Fruit fly (Drosophila melanogaster) whole organism, embryonic: ENCODE data around the gene HHEX.

Source experiments
- CG1024 ChIP-seq: fragments of 200-800 bp; sonication (Bioruptor generic); IDR thresholded peaks from 2 replicates; pipeline ENCODE4 v1.3.6; 2022; ENCODE audit warnings: missing biosample characterization, missing genetic modification characterization
- CG10979 ChIP-seq: fragments of 200-800 bp; sonication (Bioruptor generic); optimal IDR thresholded peaks from 2 replicates; lab custom pipeline; 2018; ENCODE audit warnings: missing biosample characterization, mild to moderate bottlenecking, missing genetic modification characterization, moderate library complexity
- CG11456 ChIP-seq: fragments of 200-800 bp; sonication (Bioruptor generic); IDR thresholded peaks from 3 replicates; pipeline ENCODE4 v1.3.6; 2022; ENCODE audit warnings: missing biosample characterization, missing genetic modification characterization
- CG11723 ChIP-seq: fragments of 200-800 bp; sonication (Bioruptor generic); optimal IDR thresholded peaks from 2 replicates; lab custom pipeline; 2017; ENCODE audit warnings: missing biosample characterization, mild to moderate bottlenecking, missing genetic modification characterization
- CG12236 ChIP-seq: fragments of 200-800 bp; sonication (Bioruptor generic); optimal IDR thresholded peaks from 2 replicates; lab custom pipeline; 2016; ENCODE audit warnings: missing biosample characterization, missing genetic modification characterization
- CG1233 ChIP-seq: fragments of 200-800 bp; sonication (Bioruptor generic); optimal IDR thresholded peaks from 4 replicates; lab custom pipeline; 2018; ENCODE audit warnings: missing biosample characterization, mild to moderate bottlenecking, missing genetic modification characterization
- CG14667 ChIP-seq: fragments of 200-800 bp; sonication (Bioruptor generic); IDR thresholded peaks from 2 replicates; pipeline ENCODE4 v1.3.6; 2022; ENCODE audit warnings: missing biosample characterization, missing genetic modification characterization
- CG15073 ChIP-seq: fragments of 200-800 bp; sonication (Bioruptor generic); optimal IDR thresholded peaks from 2 replicates; lab custom pipeline; 2016; ENCODE audit warnings: missing biosample characterization, missing genetic modification characterization
- CG15479 ChIP-seq: fragments of 200-800 bp; sonication (Bioruptor generic); optimal IDR thresholded peaks from 3 replicates; lab custom pipeline; 2019; ENCODE audit warnings: missing biosample characterization, mild to moderate bottlenecking, missing genetic modification characterization, moderate library complexity
- CG15601 ChIP-seq: fragments of 200-800 bp; sonication (Bioruptor generic); optimal IDR thresholded peaks from 3 replicates; lab custom pipeline; 2019; ENCODE audit warnings: missing biosample characterization, mild to moderate bottlenecking, missing genetic modification characterization, moderate library complexity
- CG1603 ChIP-seq: fragments of 200-800 bp; sonication (Bioruptor generic); optimal IDR thresholded peaks from 2 replicates; lab custom pipeline; 2019; ENCODE audit warnings: missing biosample characterization, mild to moderate bottlenecking, missing genetic modification characterization, moderate library complexity
- CG16779 ChIP-seq: fragments of 200-800 bp; sonication (Bioruptor generic); IDR thresholded peaks from 2 replicates; pipeline ENCODE4 v1.3.6; 2022; ENCODE audit warnings: missing biosample characterization, missing genetic modification characterization
- CG16813 ChIP-seq: fragments of 200-800 bp; sonication (Bioruptor generic); IDR thresholded peaks from 3 replicates; pipeline ENCODE4 v1.3.6; 2022; ENCODE audit warnings: missing biosample characterization, missing genetic modification characterization; ENCODE audit not compliant: partially characterized antibody
- CG17186 ChIP-seq: fragments of 200-800 bp; sonication (Bioruptor generic); optimal IDR thresholded peaks from 3 replicates; lab custom pipeline; 2017; ENCODE audit warnings: missing biosample characterization, missing genetic modification reagents, missing genetic modification characterization
- CG2120 ChIP-seq: fragments of 200-800 bp; sonication (Bioruptor generic); optimal IDR thresholded peaks from 3 replicates; lab custom pipeline; 2016; ENCODE audit warnings: missing biosample characterization, missing genetic modification characterization
- CG31365 ChIP-seq: fragments of 200-800 bp; sonication (Bioruptor generic); optimal IDR thresholded peaks from 2 replicates; lab custom pipeline; 2018; ENCODE audit warnings: missing biosample characterization, mild to moderate bottlenecking, missing genetic modification characterization
- CG31441 ChIP-seq: fragments of 200-800 bp; sonication (Bioruptor generic); IDR thresholded peaks from 2 replicates; pipeline ENCODE4 v1.3.6; 2022; ENCODE audit warnings: missing biosample characterization, missing genetic modification characterization
- CG4328 ChIP-seq: fragments of 200-800 bp; sonication (Bioruptor generic); optimal IDR thresholded peaks from 3 replicates; lab custom pipeline; 2017; ENCODE audit warnings: missing biosample characterization, missing genetic modification reagents, missing genetic modification characterization
- CG6654 ChIP-seq: fragments of 200-800 bp; sonication (Bioruptor generic); optimal IDR thresholded peaks from 2 replicates; lab custom pipeline; 2017; ENCODE audit warnings: missing biosample characterization, mild to moderate bottlenecking, missing genetic modification characterization
- CG6683 ChIP-seq: fragments of 200-800 bp; sonication (Bioruptor generic); optimal IDR thresholded peaks from 2 replicates; lab custom pipeline; 2017; ENCODE audit warnings: missing biosample characterization, mild to moderate bottlenecking, missing genetic modification characterization, missing genetic modification reagents
- CG6689 ChIP-seq: fragments of 200-800 bp; sonication (Bioruptor generic); IDR thresholded peaks from 2 replicates; pipeline ENCODE4 v1.3.6; 2022; ENCODE audit warnings: missing biosample characterization, missing genetic modification characterization
- CG6813 ChIP-seq: fragments of 200-800 bp; sonication (Bioruptor generic); optimal IDR thresholded peaks from 2 replicates; lab custom pipeline; 2017; ENCODE audit warnings: missing biosample characterization, missing genetic modification characterization, mild to moderate bottlenecking, moderate library complexity, missing genetic modification reagents
- CG8478 ChIP-seq: fragments of >200 bp; optimal IDR thresholded peaks from 2 replicates; lab custom pipeline; 2018
- CG9797 ChIP-seq: fragments of 200-800 bp; sonication (Bioruptor generic); optimal IDR thresholded peaks from 3 replicates; lab custom pipeline; 2018; ENCODE audit warnings: missing biosample characterization, mild to moderate bottlenecking, missing genetic modification characterization
- Gug ChIP-seq: fragments of 200-800 bp; sonication (Bioruptor generic); IDR thresholded peaks from 4 replicates; pipeline ENCODE4 v1.3.6; 2022; ENCODE audit warnings: missing biosample characterization, missing genetic modification characterization
- H2.0 ChIP-seq: fragments of 200-800 bp; sonication (Bioruptor generic); IDR thresholded peaks from 2 replicates; pipeline ENCODE4 v1.3.6; 2022; ENCODE audit warnings: missing biosample characterization, missing genetic modification characterization
- HLH4C ChIP-seq: fragments of 200-800 bp; sonication (Bioruptor generic); IDR thresholded peaks from 3 replicates; pipeline ENCODE4 v1.3.6; 2022; ENCODE audit warnings: missing biosample characterization, missing genetic modification characterization; ENCODE audit not compliant: partially characterized antibody
- Hand ChIP-seq: fragments of 200-800 bp; sonication (Bioruptor generic); optimal IDR thresholded peaks from 2 replicates; lab custom pipeline; 2017; ENCODE audit warnings: mild to moderate bottlenecking, missing biosample characterization, missing genetic modification reagents, missing genetic modification characterization
- HmgD ChIP-seq: fragments of 200-800 bp; sonication (Bioruptor generic); optimal IDR thresholded peaks from 3 replicates; lab custom pipeline; 2016; ENCODE audit warnings: missing biosample characterization, missing genetic modification characterization
- Kr ChIP-seq: fragments of 200-800 bp; sonication (Bioruptor generic); optimal IDR thresholded peaks from 2 replicates; lab custom pipeline; 2017; ENCODE audit warnings: missing biosample characterization, mild to moderate bottlenecking, missing genetic modification characterization
- Lim3 ChIP-seq: fragments of 200-800 bp; sonication (Bioruptor generic); IDR thresholded peaks from 2 replicates; pipeline ENCODE4 v1.3.6; 2022; ENCODE audit warnings: missing biosample characterization, missing genetic modification characterization
- Nf-YC ChIP-seq: fragments of 200-800 bp; optimal IDR thresholded peaks from 3 replicates; lab custom pipeline; 2019; ENCODE audit warnings: missing biosample characterization, mild to moderate bottlenecking, missing genetic modification characterization, moderate library complexity
- Rfx ChIP-seq: fragments of 200-800 bp; sonication (Bioruptor generic); IDR thresholded peaks from 2 replicates; pipeline ENCODE4 v1.3.6; 2022; ENCODE audit warnings: missing biosample characterization, missing genetic modification characterization
- TFAM ChIP-seq: fragments of 200-800 bp; sonication (Bioruptor generic); optimal IDR thresholded peaks from 2 replicates; lab custom pipeline; 2017; ENCODE audit warnings: missing biosample characterization, missing genetic modification characterization, inconsistent platforms
- ash1 ChIP-seq: fragments of 200-800 bp; sonication (Bioruptor generic); optimal IDR thresholded peaks from 2 replicates; lab custom pipeline; 2018; ENCODE audit warnings: missing biosample characterization, mild to moderate bottlenecking, missing genetic modification characterization
- cg ChIP-seq: fragments of 200-800 bp; sonication (Bioruptor generic); optimal IDR thresholded peaks from 3 replicates; lab custom pipeline; 2019; ENCODE audit warnings: missing biosample characterization, mild to moderate bottlenecking, missing genetic modification characterization, moderate library complexity
- chm ChIP-seq: fragments of 200-800 bp; sonication (Bioruptor generic); IDR thresholded peaks from 2 replicates; pipeline ENCODE4 v1.3.6; 2022; ENCODE audit warnings: missing biosample characterization, missing genetic modification characterization
- crp ChIP-seq, 2 experiments: fragments of 200-800 bp; sonication (Bioruptor generic); optimal IDR thresholded peaks; 2 replicates in 1 of 2; 3 replicates in 1 of 2; lab custom pipeline; 2017; ENCODE audit warnings: missing biosample characterization in 2 of 2, missing genetic modification characterization in 2 of 2, mild to moderate bottlenecking in 1 of 2, moderate library complexity in 1 of 2
- danr ChIP-seq: fragments of 200-800 bp; sonication (Bioruptor generic); IDR thresholded peaks from 2 replicates; pipeline ENCODE4 v1.3.6; 2022; ENCODE audit warnings: missing biosample characterization, missing genetic modification characterization
- gsb ChIP-seq: fragments of 200-800 bp; sonication (Bioruptor generic); IDR thresholded peaks from 2 replicates; pipeline ENCODE4 v1.3.6; 2022; ENCODE audit warnings: missing biosample characterization, missing genetic modification characterization
- hkb ChIP-seq, 2 experiments: fragments of 200-800 bp in 1 of 2; fragments of >200 bp in 1 of 2; sonication (Bioruptor generic) in 1 of 2; IDR thresholded peaks in 1 of 2; optimal IDR thresholded peaks in 1 of 2; 2 replicates each; pipeline versions ENCODE4 v1.3.6 to Lab custom; 2017 to 2022; ENCODE audit warnings: missing biosample characterization in 1 of 2, missing genetic modification characterization in 1 of 2
- jigr1 ChIP-seq: fragments of 200-800 bp; sonication (Bioruptor generic); IDR thresholded peaks from 3 replicates; pipeline ENCODE4 v1.3.6; 2022; ENCODE audit warnings: missing biosample characterization, missing genetic modification characterization
- knrl ChIP-seq: fragments of 200-800 bp; sonication (Bioruptor generic); IDR thresholded peaks from 3 replicates; pipeline ENCODE4 v1.3.6; 2022; ENCODE audit warnings: missing biosample characterization, missing genetic modification characterization; ENCODE audit not compliant: partially characterized antibody
- rib ChIP-seq: fragments of 200-800 bp; sonication (Bioruptor generic); IDR thresholded peaks from 2 replicates; pipeline ENCODE4 v1.3.6; 2022; ENCODE audit warnings: missing biosample characterization, missing genetic modification characterization
- tio ChIP-seq: fragments of 200-800 bp; sonication (Bioruptor generic); optimal IDR thresholded peaks from 2 replicates; lab custom pipeline; 2017; ENCODE audit warnings: missing biosample characterization, missing genetic modification characterization, inconsistent platforms
- tup ChIP-seq: fragments of 200-800 bp; sonication (Bioruptor generic); optimal IDR thresholded peaks from 2 replicates; lab custom pipeline; 2016; ENCODE audit warnings: missing biosample characterization, mild to moderate bottlenecking, missing genetic modification characterization, moderate library complexity
- vfl ChIP-seq: fragments of 200-800 bp; sonication (Bioruptor generic); optimal IDR thresholded peaks from 2 replicates; lab custom pipeline; 2016; ENCODE audit warnings: missing biosample characterization, missing genetic modification characterization
- zen2 ChIP-seq: fragments of 200-800 bp; sonication (Bioruptor generic); IDR thresholded peaks from 3 replicates; pipeline ENCODE4 v1.3.6; 2022; ENCODE audit warnings: missing biosample characterization, missing genetic modification characterization; ENCODE audit not compliant: partially characterized antibody

HHEX gene

dm6 chr3R:21064000-21064924 is 16.5 kb downstream of the HHEX start, which contains the start of gene Cortactin (continued):
- TF ChIP-seq cg (GFP tag; lab: Kevin White, UChicago) (no peak), Hand (GFP tag; lab: Kevin White, UChicago) (no peak), CG1233 (GFP tag; lab: Kevin White, UChicago) (no peak), CG9797 (GFP tag; lab: Kevin White, UChicago) (no peak), CG11456 (no peak), hkb (optimal IDR thresholded peaks at IDR 0.05; lab: Kevin White, UChicago) (no peak), hkb (GFP tag; IDR thresholded peaks at IDR 0.05; lab: Robert Waterston, UW) (no peak), Rfx (GFP tag; lab: Robert Waterston, UW) (peak; percentile 42; the same call in 1 of the 2 replicates), CG16813 (GFP tag; lab: Robert Waterston, UW) (peak; percentile 92), vfl (GFP tag; lab: Kevin White, UChicago) (no peak), CG6813 (GFP tag; lab: Kevin White, UChicago) (no peak), CG8478 (lab: Kevin White, UChicago) (no peak), CG16779 (GFP tag; lab: Robert Waterston, UW) (no peak), CG4328 (GFP tag; lab: Kevin White, UChicago) (no peak), CG31365 (tag; lab: Kevin White, UChicago) (no peak), CG2120 (GFP tag; lab: Kevin White, UChicago) (peak; percentile 13), CG14667 (no peak), CG17186 (no peak), CG1603 (tag; lab: Kevin White, UChicago) (peak; percentile 72), Gug (GFP tag; lab: Robert Waterston, UW) (peak; percentile 14; the same call in 1 of the 4 replicates), HLH4C (GFP tag; lab: Robert Waterston, UW) (peak; percentile 92), CG12236 (GFP tag; lab: Kevin White, UChicago) (no peak), CG6654 (GFP tag; lab: Kevin White, UChicago) (no peak), CG11723 (no peak), knrl (peak; percentile 83), jigr1 (GFP tag; lab: Robert Waterston, UW) (no peak), CG1024 (no peak), CG10979 (tag; lab: Kevin White, UChicago) (no peak), gsb (no peak), Kr (GFP tag; lab: Kevin White, UChicago) (peak; percentile 87), CG6689 (GFP tag; lab: Robert Waterston, UW) (no peak), ash1 (GFP tag; lab: Kevin White, UChicago) (no peak), H2.0 (GFP tag; lab: Robert Waterston, UW) (no peak), chm (GFP tag; lab: Robert Waterston, UW) (peak; percentile 34; the same call in 1 of the 2 replicates), crp (GFP tag; optimal IDR thresholded peaks at IDR 0.05; lab: Kevin White, UChicago) (no peak), tio (GFP tag; lab: Kevin White, UChicago) (no peak), Lim3 (GFP tag; lab: Robert Waterston, UW) (no peak), tup (GFP tag; lab: Kevin White, UChicago) (no peak), zen2 (GFP tag; lab: Robert Waterston, UW) (peak; percentile 93), HmgD (GFP tag; lab: Kevin White, UChicago) (peak; percentile 52), TFAM (no peak), Nf-YC (peak; percentile 58), CG15073 (peak; percentile 97), CG15479 (GFP tag; lab: Kevin White, UChicago) (no peak), CG15601 (tag; lab: Kevin White, UChicago) (no peak), danr (GFP tag; lab: Robert Waterston, UW) (no peak), rib (0 out of 2 replicates have a peak, but pooled peaks have one; percentile 15), CG31441 (GFP tag; lab: Robert Waterston, UW) (no peak), CG6683 (no peak)
